Fruit fly (Drosophila melanogaster) whole organism, embryonic: ENCODE results near the gene sosie.

Experiments used
- CG11247 ChIP-seq: fragments of 200-800 bp; sonication (Bioruptor generic); IDR thresholded peaks from 2 replicates; pipeline ENCODE4 v1.3.6; 2022; ENCODE audit warnings: missing biosample characterization, missing genetic modification characterization
- CG11696 ChIP-seq: fragments of 200-800 bp; sonication (Bioruptor generic); IDR thresholded peaks from 2 replicates; pipeline ENCODE4 v1.3.6; 2022; ENCODE audit warnings: missing biosample characterization, missing genetic modification characterization
- CG12942 ChIP-seq: fragments of 200-800 bp; sonication (Bioruptor generic); optimal IDR thresholded peaks from 3 replicates; lab custom pipeline; 2016; ENCODE audit warnings: missing biosample characterization, missing genetic modification characterization
- CG13287 ChIP-seq: fragments of 200-800 bp; sonication (Bioruptor generic); IDR thresholded peaks from 2 replicates; pipeline ENCODE4 v1.3.6; 2022; ENCODE audit warnings: missing biosample characterization, missing genetic modification characterization; ENCODE audit not compliant: partially characterized antibody
- CG17186 ChIP-seq: fragments of 200-800 bp; sonication (Bioruptor generic); optimal IDR thresholded peaks from 3 replicates; lab custom pipeline; 2017; ENCODE audit warnings: missing biosample characterization, missing genetic modification reagents, missing genetic modification characterization
- CG18476 ChIP-seq: fragments of 200-800 bp; sonication (Bioruptor generic); optimal IDR thresholded peaks from 2 replicates; lab custom pipeline; 2016; ENCODE audit warnings: missing biosample characterization, mild to moderate bottlenecking, missing genetic modification characterization
- CG2199 ChIP-seq: fragments of 200-800 bp; sonication (Bioruptor generic); IDR thresholded peaks from 3 replicates; pipeline ENCODE4 v1.3.6; 2022; ENCODE audit warnings: missing biosample characterization, missing genetic modification characterization
- CG2712 ChIP-seq: fragments of 200-800 bp; optimal IDR thresholded peaks from 3 replicates; lab custom pipeline; 2019; ENCODE audit warnings: missing biosample characterization, mild to moderate bottlenecking, missing genetic modification characterization, moderate library complexity
- CG3163 ChIP-seq: fragments of 200-800 bp; sonication (Bioruptor generic); optimal IDR thresholded peaks from 3 replicates; lab custom pipeline; 2016; ENCODE audit warnings: missing biosample characterization, missing genetic modification characterization
- CG3281 ChIP-seq: fragments of 200-800 bp; sonication (Bioruptor generic); optimal IDR thresholded peaks from 3 replicates; lab custom pipeline; 2017; ENCODE audit warnings: missing biosample characterization, mild to moderate bottlenecking, missing genetic modification characterization
- CG4404 ChIP-seq: fragments of 200-800 bp; sonication (Bioruptor generic); IDR thresholded peaks from 2 replicates; pipeline ENCODE4 v1.3.6; 2022; ENCODE audit warnings: missing biosample characterization, missing genetic modification characterization
- CG6654 ChIP-seq: fragments of 200-800 bp; sonication (Bioruptor generic); optimal IDR thresholded peaks from 2 replicates; lab custom pipeline; 2017; ENCODE audit warnings: missing biosample characterization, mild to moderate bottlenecking, missing genetic modification characterization
- CG6791 ChIP-seq: fragments of 200-800 bp; sonication (Bioruptor generic); IDR thresholded peaks from 3 replicates; pipeline ENCODE4 v1.3.6; 2022; ENCODE audit warnings: missing biosample characterization, missing genetic modification characterization; ENCODE audit not compliant: partially characterized antibody
- CG7786 ChIP-seq: fragments of 200-800 bp; sonication (Bioruptor generic); optimal IDR thresholded peaks from 2 replicates; lab custom pipeline; 2016; ENCODE audit warnings: missing biosample characterization, missing genetic modification characterization
- CG8089 ChIP-seq: fragments of 200-800 bp; sonication (Bioruptor generic); optimal IDR thresholded peaks from 3 replicates; lab custom pipeline; 2016; ENCODE audit warnings: missing biosample characterization, missing genetic modification characterization
- CG8359 ChIP-seq: fragments of 200-800 bp; sonication (Bioruptor generic); optimal IDR thresholded peaks from 2 replicates; lab custom pipeline; 2017; ENCODE audit warnings: missing biosample characterization, mild to moderate bottlenecking, missing genetic modification characterization, borderline replicate concordance
- CG8924 ChIP-seq: fragments of 200-800 bp; optimal IDR thresholded peaks from 3 replicates; lab custom pipeline; 2019; ENCODE audit warnings: missing biosample characterization, mild to moderate bottlenecking, missing genetic modification characterization, moderate library complexity
- Camta ChIP-seq: fragments of 200-800 bp; sonication (Bioruptor generic); optimal IDR thresholded peaks from 2 replicates; lab custom pipeline; 2016; ENCODE audit warnings: missing biosample characterization, missing genetic modification characterization
- Dfd ChIP-seq, 2 experiments: fragments of >200 bp; optimal IDR thresholded peaks; 2 replicates each; lab custom pipeline; 2017; ENCODE audit warnings: missing biosample characterization in 2 of 2, missing genetic modification characterization in 2 of 2
- E2f2 ChIP-seq: fragments of 200-800 bp; sonication (Bioruptor generic); IDR thresholded peaks from 2 replicates; pipeline ENCODE4 v1.3.6; 2022; ENCODE audit warnings: missing biosample characterization, missing genetic modification characterization
- ERR ChIP-seq: fragments of 200-800 bp; sonication (Bioruptor generic); optimal IDR thresholded peaks from 2 replicates; lab custom pipeline; 2016; ENCODE audit warnings: missing biosample characterization, missing genetic modification characterization
- Eip74EF ChIP-seq, 2 experiments: fragments of 200-800 bp in 1 of 2; fragments of >200 bp in 1 of 2; sonication (Bioruptor generic) in 1 of 2; optimal IDR thresholded peaks; 2 replicates each; lab custom pipeline; 2017 to 2019; ENCODE audit warnings: missing biosample characterization in 2 of 2, missing genetic modification characterization in 2 of 2, mild to moderate bottlenecking in 1 of 2, moderate library complexity in 1 of 2
- Jarid2 ChIP-seq: fragments of 200-800 bp; sonication (Bioruptor generic); optimal IDR thresholded peaks from 3 replicates; lab custom pipeline; 2017; ENCODE audit warnings: mild to moderate bottlenecking, missing biosample characterization, missing genetic modification reagents, missing genetic modification characterization
- Kr ChIP-seq: fragments of 200-800 bp; sonication (Bioruptor generic); optimal IDR thresholded peaks from 2 replicates; lab custom pipeline; 2017; ENCODE audit warnings: missing biosample characterization, mild to moderate bottlenecking, missing genetic modification characterization
- Lim3 ChIP-seq: fragments of 200-800 bp; sonication (Bioruptor generic); IDR thresholded peaks from 2 replicates; pipeline ENCODE4 v1.3.6; 2022; ENCODE audit warnings: missing biosample characterization, missing genetic modification characterization
- Myb ChIP-seq: fragments of 200-800 bp; sonication (Bioruptor generic); optimal IDR thresholded peaks from 2 replicates; lab custom pipeline; 2016; ENCODE audit warnings: missing biosample characterization, missing genetic modification characterization
- NC2β ChIP-seq: fragments of 200-800 bp; sonication (Bioruptor generic); optimal IDR thresholded peaks from 2 replicates; lab custom pipeline; 2016; ENCODE audit warnings: missing biosample characterization, missing genetic modification characterization
- Nf-YA ChIP-seq: fragments of 200-800 bp; sonication (Bioruptor generic); IDR thresholded peaks from 2 replicates; pipeline ENCODE4 v1.3.6; 2022; ENCODE audit warnings: missing biosample characterization, missing genetic modification characterization
- Oli ChIP-seq: fragments of 200-800 bp; sonication (Bioruptor generic); optimal IDR thresholded peaks from 2 replicates; lab custom pipeline; 2018; ENCODE audit warnings: missing biosample characterization, mild to moderate bottlenecking, missing genetic modification characterization, moderate library complexity
- Ptx1 ChIP-seq: fragments of 200-800 bp; sonication (Bioruptor generic); IDR thresholded peaks from 2 replicates; pipeline ENCODE4 v1.3.6; 2022; ENCODE audit warnings: missing biosample characterization, missing genetic modification characterization
- Ravus ChIP-seq: fragments of 200-800 bp; sonication (Bioruptor generic); IDR thresholded peaks from 2 replicates; pipeline ENCODE4 v1.3.6; 2022; ENCODE audit warnings: missing biosample characterization, missing genetic modification characterization
- ac ChIP-seq: fragments of 200-800 bp; sonication (Bioruptor generic); optimal IDR thresholded peaks from 3 replicates; lab custom pipeline; 2017; ENCODE audit warnings: missing biosample characterization, mild to moderate bottlenecking, missing genetic modification characterization
- ase ChIP-seq: fragments of 200-800 bp; sonication (Bioruptor generic); IDR thresholded peaks from 3 replicates; pipeline ENCODE4 v1.3.6; 2022; ENCODE audit warnings: missing biosample characterization, missing genetic modification characterization
- az2 ChIP-seq: fragments of 200-800 bp; sonication (Bioruptor generic); optimal IDR thresholded peaks from 3 replicates; lab custom pipeline; 2016; ENCODE audit warnings: missing biosample characterization, missing genetic modification characterization
- dimm ChIP-seq: fragments of 200-800 bp; sonication (Bioruptor generic); IDR thresholded peaks from 2 replicates; pipeline ENCODE4 v1.3.6; 2022; ENCODE audit warnings: missing biosample characterization, missing genetic modification characterization
- exex ChIP-seq: fragments of 200-800 bp; sonication (Bioruptor generic); optimal IDR thresholded peaks from 4 replicates; lab custom pipeline; 2018; ENCODE audit warnings: missing biosample characterization, mild to moderate bottlenecking, missing genetic modification characterization, moderate library complexity
- fd102C ChIP-seq: fragments of 200-800 bp; sonication (Bioruptor generic); optimal IDR thresholded peaks from 2 replicates; lab custom pipeline; 2018; ENCODE audit warnings: missing biosample characterization, mild to moderate bottlenecking, missing genetic modification characterization, moderate library complexity
- fu2 ChIP-seq: fragments of 200-800 bp; sonication (Bioruptor generic); optimal IDR thresholded peaks from 2 replicates; lab custom pipeline; 2016; ENCODE audit warnings: missing biosample characterization, missing genetic modification characterization
- gem ChIP-seq: fragments of 200-800 bp; sonication (Bioruptor generic); optimal IDR thresholded peaks from 2 replicates; lab custom pipeline; 2019; ENCODE audit warnings: missing biosample characterization, mild to moderate bottlenecking, missing genetic modification characterization, moderate library complexity
- insv ChIP-seq, 2 experiments: fragments of 200-800 bp; sonication (Bioruptor generic); optimal IDR thresholded peaks; 3 replicates each; lab custom pipeline; 2016 to 2018; ENCODE audit warnings: missing biosample characterization in 2 of 2, missing genetic modification characterization in 2 of 2
- kah ChIP-seq: fragments of 200-800 bp; sonication (Bioruptor generic); optimal IDR thresholded peaks from 2 replicates; lab custom pipeline; 2018; ENCODE audit warnings: missing biosample characterization, mild to moderate bottlenecking, missing genetic modification characterization
- lilli ChIP-seq: fragments of 200-800 bp; sonication (Bioruptor generic); optimal IDR thresholded peaks from 3 replicates; lab custom pipeline; 2016; ENCODE audit warnings: missing biosample characterization, missing genetic modification characterization
- mirr ChIP-seq: fragments of 200-800 bp; sonication (Bioruptor generic); optimal IDR thresholded peaks from 3 replicates; lab custom pipeline; 2018; ENCODE audit warnings: missing biosample characterization, mild to moderate bottlenecking, missing genetic modification characterization
- pnt ChIP-seq: fragments of 200-800 bp; sonication (Bioruptor generic); optimal IDR thresholded peaks from 3 replicates; lab custom pipeline; 2016; ENCODE audit warnings: missing biosample characterization, missing genetic modification characterization
- scrt ChIP-seq: fragments of 200-800 bp; sonication (Bioruptor generic); optimal IDR thresholded peaks from 2 replicates; lab custom pipeline; 2018; ENCODE audit warnings: missing biosample characterization, mild to moderate bottlenecking, missing genetic modification characterization, moderate library complexity
- slp2 ChIP-seq: fragments of 200-800 bp; sonication (Bioruptor generic); optimal IDR thresholded peaks from 2 replicates; lab custom pipeline; 2016; ENCODE audit warnings: missing biosample characterization, missing genetic modification characterization
- tap ChIP-seq: fragments of 200-800 bp; optimal IDR thresholded peaks from 3 replicates; lab custom pipeline; 2019; ENCODE audit warnings: missing biosample characterization, mild to moderate bottlenecking, missing genetic modification characterization, moderate library complexity
- tgo ChIP-seq: fragments of 200-800 bp; sonication (Bioruptor generic); IDR thresholded peaks from 3 replicates; pipeline ENCODE4 v1.3.6; 2022; ENCODE audit warnings: missing biosample characterization, missing genetic modification characterization
- tll ChIP-seq, 2 experiments: fragments of 200-800 bp in 1 of 2; fragments of >200 bp in 1 of 2; sonication (Bioruptor generic) in 1 of 2; optimal IDR thresholded peaks; 2 replicates each; lab custom pipeline; 2017 to 2019; ENCODE audit warnings: missing biosample characterization in 2 of 2, missing genetic modification characterization in 2 of 2, mild to moderate bottlenecking in 1 of 2, moderate library complexity in 1 of 2
- vfl ChIP-seq: fragments of 200-800 bp; sonication (Bioruptor generic); optimal IDR thresholded peaks from 2 replicates; lab custom pipeline; 2016; ENCODE audit warnings: missing biosample characterization, missing genetic modification characterization
- wek ChIP-seq: fragments of 200-800 bp; sonication (Bioruptor generic); optimal IDR thresholded peaks from 3 replicates; lab custom pipeline; 2018; ENCODE audit warnings: missing biosample characterization, mild to moderate bottlenecking, missing genetic modification characterization, moderate library complexity
- yki ChIP-seq: fragments of >200 bp; optimal IDR thresholded peaks from 3 replicates; lab custom pipeline; 2018

Gene sosie

dm6 chr3R:24829887-24830351 lies 3.8 kb upstream of the sosie start, which contains the start of the genes Kaz and CG43273 (continued):
- TF ChIP-seq CG6654 (no peak), tgo (peak; percentile 26; the same call in 1 of the 3 replicates), yki (no peak), Ravus (GFP tag; lab: Robert Waterston, UW) (no peak; the same call in 1 of the 2 replicates), Myb (GFP tag; lab: Kevin White, UChicago) (no peak), CG13287 (GFP tag; lab: Robert Waterston, UW) (peak; percentile 22; the same call in 1 of the 2 replicates), slp2 (no peak), CG3163 (no peak), scrt (peak; percentile 42), CG4404 (GFP tag; lab: Robert Waterston, UW) (no peak), CG8089 (GFP tag; lab: Kevin White, UChicago) (no peak), tap (tag; lab: Kevin White, UChicago) (no peak), exex (tag; lab: Kevin White, UChicago) (no peak), lilli (GFP tag; lab: Kevin White, UChicago) (peak; percentile 73), insv (GFP tag; optimal IDR thresholded peaks at IDR 0.05; lab: Kevin White, UChicago) (peak in 1 of 2 experiments; percentile 14), kah (no peak), NC2β (GFP tag; lab: Kevin White, UChicago) (no peak), ac (GFP tag; lab: Kevin White, UChicago) (no peak), E2f2 (GFP tag; lab: Robert Waterston, UW) (no peak), tll (GFP tag; optimal IDR thresholded peaks at IDR 0.05; lab: Kevin White, UChicago) (peak in 1 of 2 experiments; percentile 28), vfl (GFP tag; lab: Kevin White, UChicago) (no peak), ase (GFP tag; lab: Robert Waterston, UW) (no peak), Dfd (GFP tag; optimal IDR thresholded peaks at IDR 0.05; lab: Kevin White, UChicago) (no peak), dimm (no peak), Lim3 (GFP tag; lab: Robert Waterston, UW) (no peak), CG7786 (no peak), CG8924 (tag; lab: Kevin White, UChicago) (peak; percentile 74), mirr (GFP tag; lab: Kevin White, UChicago) (no peak), CG12942 (GFP tag; lab: Kevin White, UChicago) (peak; percentile 40), CG6791 (no peak), Eip74EF (GFP tag; optimal IDR thresholded peaks at IDR 0.05; lab: Kevin White, UChicago) (no peak), pnt (GFP tag; lab: Kevin White, UChicago) (peak; percentile 3), wek (no peak), CG11247 (GFP tag; lab: Robert Waterston, UW) (no peak), CG2199 (no peak), CG3281 (GFP tag; lab: Kevin White, UChicago) (no peak), Jarid2 (no peak), fd102C (no peak), gem (tag; lab: Kevin White, UChicago) (no peak), CG2712 (tag; lab: Kevin White, UChicago) (peak; percentile 70), CG8359 (GFP tag; lab: Kevin White, UChicago) (no peak), CG11696 (GFP tag; lab: Robert Waterston, UW) (no peak), Nf-YA (GFP tag; lab: Robert Waterston, UW) (no peak), Ptx1 (peak; percentile 75), ERR (GFP tag; lab: Kevin White, UChicago) (no peak), Oli (tag; lab: Kevin White, UChicago) (peak; percentile 44), Camta (GFP tag; lab: Kevin White, UChicago) (no peak), az2 (GFP tag; lab: Kevin White, UChicago) (peak; percentile 55), fu2 (GFP tag; lab: Kevin White, UChicago) (no peak), Kr (GFP tag; lab: Kevin White, UChicago) (no peak), CG18476 (GFP tag; lab: Kevin White, UChicago) (peak; percentile 31), CG17186 (GFP tag; lab: Kevin White, UChicago) (peak; percentile 44)
